Fruit fly (Drosophila melanogaster) whole organism, prepupa: ENCODE measurements around the gene Chrac-14.

ENCODE experiments used
- Blimp-1 ChIP-seq: fragments of 200-800 bp; sonication (Bioruptor generic); optimal IDR thresholded peaks from 3 replicates; lab custom pipeline; 2017; ENCODE audit warnings: missing biosample characterization, missing genetic modification characterization, mild to moderate bottlenecking, moderate library complexity, missing genetic modification reagents
- CG8632 ChIP-seq: fragments of 200-800 bp; sonication (Bioruptor generic); optimal IDR thresholded peaks from 3 replicates; lab custom pipeline; 2016; ENCODE audit warnings: missing biosample characterization, missing genetic modification characterization
- Smox ChIP-seq: fragments of 200-800 bp; sonication (Bioruptor generic); optimal IDR thresholded peaks from 3 replicates; lab custom pipeline; 2016; ENCODE audit warnings: missing biosample characterization, missing genetic modification characterization
- acj6 ChIP-seq: fragments of 200-800 bp; sonication (Bioruptor generic); optimal IDR thresholded peaks from 3 replicates; lab custom pipeline; 2016; ENCODE audit warnings: missing biosample characterization, missing genetic modification characterization
- salr ChIP-seq, 2 experiments: fragments of 200-800 bp; sonication (Bioruptor generic); optimal IDR thresholded peaks; 3 replicates each; lab custom pipeline; 2016 to 2018; ENCODE audit warnings: missing biosample characterization in 2 of 2, missing genetic modification characterization in 2 of 2, mild to moderate bottlenecking in 1 of 2
- svp ChIP-seq: fragments of 200-800 bp; sonication (Bioruptor generic); peaks from one replicate; lab custom pipeline; 2016; ENCODE audit warnings: missing biosample characterization, missing genetic modification characterization

- no peak for TF ChIP-seq Smox (GFP tag; lab: Kevin White, UChicago)
- no peak for TF ChIP-seq Blimp-1 (GFP tag; lab: Kevin White, UChicago)
- TF ChIP-seq CG8632 (GFP tag; lab: Kevin White, UChicago) = no peak
- no peak for TF ChIP-seq salr (GFP tag; optimal IDR thresholded peaks at IDR 0.05; lab: Kevin White, UChicago)
- TF ChIP-seq acj6 (GFP tag; lab: Kevin White, UChicago) = no peak
- TF ChIP-seq svp = peak; percentile 71
These were observed 48.4 kb downstream of the Chrac-14 start for dm6 chr2L:8485562-8485961.
